Worm (Caenorhabditis elegans): ENCODE measurements around the gene mlt-3.

Gene mlt-3

ce11 chrIV:12197679-12198078, 29.2 kb downstream of the mlt-3 start (continued):
- TF ChIP-seq hif-1 (tag; optimal IDR thresholded peaks at IDR 0.05) (peak in 1 of 2 experiments; percentile 13), zfp-2 (tag; optimal IDR thresholded peaks at IDR 0.05) (no peak), nhr-28 (tag; optimal IDR thresholded peaks at IDR 0.05) (peak; percentile 57), ztf-11 (tag; optimal IDR thresholded peaks at IDR 0.05) (no peak), ces-1 (GFP tag; optimal IDR thresholded peaks at IDR 0.05) (no peak), ztf-7 (tag; optimal IDR thresholded peaks at IDR 0.05) (no peak), saeg-2 (GFP tag; IDR thresholded peaks at IDR 0.05) (no peak), madf-9 (GFP tag; conservative IDR thresholded peaks at IDR 0.05) (no peak), nhr-237 (tag; optimal IDR thresholded peaks at IDR 0.05) (no peak)

- TF ChIP-seq Y105C5A.15 (GFP tag; IDR thresholded peaks at IDR 0.05) (no peak), tag-97 (GFP tag; IDR thresholded peaks at IDR 0.05) (no peak), mes-2 (tag; optimal IDR thresholded peaks at IDR 0.05; ENCODE audit: poor library complexity, severe bottlenecking) (no peak), nhr-28 (tag; optimal IDR thresholded peaks at IDR 0.05) (peak; percentile 45), nhr-41 (GFP tag; IDR thresholded peaks at IDR 0.05) (peak; percentile 63; the same call in 1 of the 2 replicates), dve-1 (tag; optimal IDR thresholded peaks at IDR 0.05; ENCODE audit: insufficient read depth) (peak; percentile 17), hlh-11 (tag; optimal IDR thresholded peaks at IDR 0.05) (peak; percentile 33), egl-43 (GFP tag; IDR thresholded peaks at IDR 0.05) (no peak), nhr-48 (tag; optimal IDR thresholded peaks at IDR 0.05) (no peak), Y48G9A.11 (GFP tag; IDR thresholded peaks at IDR 0.05) (no peak), F37D6.2 (tag; optimal IDR thresholded peaks at IDR 0.05) (no peak), hif-1 (tag; optimal IDR thresholded peaks at IDR 0.05) (peak in 1 of 2 experiments; percentile 47), egl-27 (tag; optimal IDR thresholded peaks at IDR 0.05) (no peak), arid-1 (GFP tag; conservative IDR thresholded peaks at IDR 0.05) (no peak), pqm-1 (tag; optimal IDR thresholded peaks at IDR 0.05) (peak; percentile 49), aha-1 (tag) (peak; percentile 76), daf-16 (GFP tag; optimal IDR thresholded peaks at IDR 0.05) (no peak), daf-16 (tag; optimal IDR thresholded peaks at IDR 0.05) (peak; percentile 90), dmd-6 (GFP tag; IDR thresholded peaks at IDR 0.05) (peak; percentile 33; the same call in 1 of the 2 replicates), daf-8 (GFP tag; IDR thresholded peaks at IDR 0.05) (no peak), unc-62 (GFP tag; optimal IDR thresholded peaks at IDR 0.05 in 1 of 2) (peak in 1 of 2 experiments; percentile 74), unc-62 (tag; optimal IDR thresholded peaks at IDR 0.05) (no peak)
Observed at ce11 chrIV:12196608-12197007, 30.3 kb downstream of the mlt-3 start.

DNA sequence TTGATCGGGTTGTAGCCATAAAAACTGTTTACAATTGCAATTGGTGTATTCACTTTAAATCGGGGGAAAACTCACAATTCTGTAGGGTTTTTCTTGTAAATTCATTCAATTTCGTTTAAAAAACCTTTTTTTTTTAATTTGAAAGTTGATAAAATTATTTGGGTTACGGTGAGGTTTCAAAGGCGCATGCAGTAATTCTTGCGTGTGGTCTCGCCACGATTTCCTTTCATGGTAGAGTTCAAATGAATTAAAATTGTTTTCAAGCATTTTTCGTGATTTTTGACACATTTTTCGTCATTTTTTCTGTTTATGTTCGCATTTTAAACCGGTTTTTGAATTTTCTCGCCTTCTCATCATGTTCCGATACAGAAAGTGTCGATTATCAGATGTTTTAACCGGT, 32.2 kb downstream of the mlt-3 start:
- peak; percentile 41 for TF ChIP-seq unc-130 (GFP tag; optimal IDR thresholded peaks at IDR 0.05)
- peak; percentile 39; the same call in 1 of the 2 replicates for TF ChIP-seq snpc-1.2 (GFP tag; IDR thresholded peaks at IDR 0.05)
- no peak for TF ChIP-seq cey-2 (tag; optimal IDR thresholded peaks at IDR 0.05; ENCODE audit: borderline replicate concordance, insufficient read depth)
- peak; percentile 72; the same call in 1 of the 2 replicates for TF ChIP-seq Y48G9A.11 (GFP tag; IDR thresholded peaks at IDR 0.05)

- TF ChIP-seq Y5F2A.4 (GFP tag; optimal IDR thresholded peaks at IDR 0.05) = no peak
- TF ChIP-seq ceh-62 (tag; optimal IDR thresholded peaks at IDR 0.05) = no peak
Observed at ce11 chrIV:12193338-12193737, 33.6 kb downstream of the mlt-3 start.

DNA sequence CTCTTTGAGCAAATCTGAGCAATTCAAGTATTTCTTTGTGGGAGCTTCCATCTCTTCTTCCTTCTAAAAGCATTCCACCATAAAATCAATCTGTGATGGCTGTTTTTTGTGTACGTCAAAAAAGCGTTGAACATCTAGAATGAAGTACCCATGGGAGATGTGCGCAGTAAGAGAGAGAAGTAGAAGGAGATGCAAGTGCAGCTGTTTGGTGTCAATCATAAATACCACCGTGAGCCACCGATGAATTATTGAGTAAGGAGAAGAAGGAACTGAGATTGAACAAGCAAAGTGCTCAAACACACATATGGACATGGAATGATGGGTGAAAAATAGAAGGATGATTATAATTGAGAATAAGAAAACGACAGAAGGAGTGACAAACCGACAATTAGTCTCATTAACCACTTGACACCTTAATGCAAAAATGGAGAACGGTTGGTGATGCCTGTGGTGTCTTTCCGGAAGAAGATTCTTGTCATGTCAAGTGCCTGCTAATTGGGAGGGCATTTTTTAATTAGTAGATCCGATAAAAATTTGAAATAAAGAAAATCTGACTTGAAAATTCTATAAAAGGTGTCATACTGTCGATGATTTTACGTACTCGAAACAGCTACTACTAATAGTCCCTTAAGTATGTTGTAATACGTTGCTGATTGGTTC, 34.7 kb downstream of the mlt-3 start:
- TF ChIP-seq aha-1 (tag) = peak; percentile 25
- TF ChIP-seq unc-62 (GFP tag; optimal IDR thresholded peaks at IDR 0.05 in 1 of 2) = peak in 1 of 2 experiments; percentile 98
- no peak for TF ChIP-seq unc-62 (tag; optimal IDR thresholded peaks at IDR 0.05)
- no peak for TF ChIP-seq saeg-2 (GFP tag; IDR thresholded peaks at IDR 0.05)
